Fruit fly (Drosophila melanogaster): ENCODE measurements around the gene INPP5E.

- TF ChIP-seq CG8478 (optimal IDR thresholded peaks at IDR 0.05): no peak
- TF ChIP-seq pan (optimal IDR thresholded peaks at IDR 0.05): no peak
These were observed 52.1 kb downstream of the INPP5E start for dm6 chr3L:12329549-12329948.
